Worm (Caenorhabditis elegans) whole organism, L3 larva: Measurements from ENCODE around the gene nas-28.

Experiments used
- R02D3.7 ChIP-seq: fragments of 150-350 bp; optimal IDR thresholded peaks from 2 replicates; lab custom pipeline; 2014; ENCODE audit warnings: missing biosample characterization, missing genetic modification characterization
- ZK546.5 ChIP-seq: sonication (generic microtip); optimal IDR thresholded peaks from 2 replicates; lab custom pipeline; 2017; ENCODE audit warnings: missing biosample characterization, missing genetic modification characterization
- aly-2 ChIP-seq: fragments of 150-350 bp; optimal IDR thresholded peaks from 2 replicates; lab custom pipeline; 2014; ENCODE audit warnings: missing biosample characterization, missing genetic modification characterization
- ama-1 ChIP-seq: fragments of 150-350 bp; optimal IDR thresholded peaks from 2 replicates; lab custom pipeline; 2018
- ceh-16 ChIP-seq: sonication (generic microtip); optimal IDR thresholded peaks from 2 replicates; lab custom pipeline; 2017; ENCODE audit warnings: missing biosample characterization, missing genetic modification characterization
- ceh-28 ChIP-seq: fragments of 150-350 bp; optimal IDR thresholded peaks from 2 replicates; lab custom pipeline; 2014; ENCODE audit warnings: missing biosample characterization, missing genetic modification reagents, missing genetic modification characterization
- ceh-82 ChIP-seq: fragments of 150-350 bp; optimal IDR thresholded peaks from 2 replicates; lab custom pipeline; 2014; ENCODE audit warnings: missing biosample characterization, missing genetic modification characterization
- ceh-9 ChIP-seq: sonication (generic microtip); optimal IDR thresholded peaks from 2 replicates; lab custom pipeline; 2018; ENCODE audit warnings: missing biosample characterization, missing genetic modification characterization
- daf-12 ChIP-seq: fragments of 150-350 bp; optimal IDR thresholded peaks from 2 replicates; lab custom pipeline; 2014; ENCODE audit warnings: missing biosample characterization, missing genetic modification reagents, missing genetic modification characterization
- egl-27 ChIP-seq: sonication (generic microtip); optimal IDR thresholded peaks from 4 replicates; lab custom pipeline; 2017; ENCODE audit warnings: missing biosample characterization, missing genetic modification reagents, missing genetic modification characterization
- egl-5 ChIP-seq: fragments of 150-350 bp; optimal IDR thresholded peaks from 2 replicates; lab custom pipeline; 2017; ENCODE audit warnings: missing biosample characterization, missing genetic modification reagents, missing genetic modification characterization, inconsistent platforms
- elt-1 ChIP-seq: fragments of 150-350 bp; optimal IDR thresholded peaks from 2 replicates; lab custom pipeline; 2014; ENCODE audit warnings: missing biosample characterization, missing genetic modification characterization
- elt-2 ChIP-seq: sonication (generic microtip); optimal IDR thresholded peaks from 2 replicates; lab custom pipeline; 2016; ENCODE audit warnings: missing genetic modification reagents, mild to moderate bottlenecking, missing genetic modification characterization, missing compliant biosample characterization
- elt-3 ChIP-seq, 3 experiments: fragments of 150-350 bp in 1 of 3; sonication (generic microtip) in 2 of 3; optimal IDR thresholded peaks; 2 replicates in 2 of 3; 4 replicates in 1 of 3; lab custom pipeline; 2014 to 2017; ENCODE audit warnings: missing biosample characterization in 3 of 3, missing genetic modification characterization in 3 of 3
- eor-1 ChIP-seq, 2 experiments: fragments of 150-350 bp; optimal IDR thresholded peaks; 2 replicates each; lab custom pipeline; 2014 to 2018; ENCODE audit warnings: missing biosample characterization in 2 of 2, missing genetic modification characterization in 2 of 2
- fkh-10 ChIP-seq: sonication (generic microtip); optimal IDR thresholded peaks from 2 replicates; lab custom pipeline; 2017; ENCODE audit warnings: missing biosample characterization, missing genetic modification reagents, missing genetic modification characterization
- fkh-2 ChIP-seq: fragments of 150-350 bp; optimal IDR thresholded peaks from 2 replicates; lab custom pipeline; 2014; ENCODE audit warnings: missing biosample characterization, missing genetic modification reagents, missing genetic modification characterization
- fos-1 ChIP-seq: fragments of 150-350 bp; optimal IDR thresholded peaks from 2 replicates; lab custom pipeline; 2014; ENCODE audit warnings: missing biosample characterization, missing genetic modification characterization
- hmg-11 ChIP-seq: sonication (generic microtip); optimal IDR thresholded peaks from 2 replicates; lab custom pipeline; 2016; ENCODE audit warnings: missing genetic modification characterization, missing compliant biosample characterization
- jun-1 ChIP-seq: fragments of 150-350 bp; optimal IDR thresholded peaks from 2 replicates; lab custom pipeline; 2014; ENCODE audit warnings: missing biosample characterization, missing genetic modification reagents, missing genetic modification characterization
- lin-15B ChIP-seq: fragments of 150-350 bp; optimal IDR thresholded peaks from 2 replicates; lab custom pipeline; 2014; ENCODE audit warnings: missing biosample characterization, missing genetic modification characterization
- lin-39 ChIP-seq: fragments of 150-350 bp; optimal IDR thresholded peaks from 2 replicates; lab custom pipeline; 2018; ENCODE audit warnings: missing biosample characterization, missing genetic modification reagents, missing genetic modification characterization
- lsy-12 ChIP-seq: sonication (generic microtip); optimal IDR thresholded peaks from 2 replicates; lab custom pipeline; 2016; ENCODE audit warnings: mild to moderate bottlenecking, missing genetic modification characterization, missing compliant biosample characterization
- mdl-1 ChIP-seq: fragments of 150-350 bp; optimal IDR thresholded peaks from 2 replicates; lab custom pipeline; 2014; ENCODE audit warnings: missing biosample characterization, missing genetic modification characterization
- mml-1 ChIP-seq: fragments of 150-350 bp; sonication (generic microtip); optimal IDR thresholded peaks from 3 replicates; lab custom pipeline; 2014; ENCODE audit warnings: missing biosample characterization, missing genetic modification characterization
- nfya-1 ChIP-seq: sonication (generic microtip); optimal IDR thresholded peaks from 2 replicates; lab custom pipeline; 2017; ENCODE audit warnings: missing genetic modification characterization, mild to moderate bottlenecking, missing compliant biosample characterization, antibody characterized with exemption, moderate library complexity; ENCODE audit not compliant: insufficient read depth
- nhr-11 ChIP-seq: fragments of 150-350 bp; optimal IDR thresholded peaks from 2 replicates; lab custom pipeline; 2014; ENCODE audit warnings: missing biosample characterization, missing genetic modification characterization
- nhr-12 ChIP-seq: fragments of 150-350 bp; optimal IDR thresholded peaks from 2 replicates; lab custom pipeline; 2014; ENCODE audit warnings: missing biosample characterization, missing genetic modification characterization
- nhr-23 ChIP-seq: fragments of 150-350 bp; optimal IDR thresholded peaks from 2 replicates; lab custom pipeline; 2014; ENCODE audit warnings: missing biosample characterization, missing genetic modification reagents, missing genetic modification characterization
- nhr-237 ChIP-seq: fragments of 150-350 bp; optimal IDR thresholded peaks from 2 replicates; lab custom pipeline; 2014; ENCODE audit warnings: missing biosample characterization, missing genetic modification characterization
- nhr-25 ChIP-seq: sonication (generic microtip); optimal IDR thresholded peaks from 2 replicates; lab custom pipeline; 2017; ENCODE audit warnings: missing biosample characterization, missing genetic modification characterization
- nhr-28 ChIP-seq: fragments of 150-350 bp; optimal IDR thresholded peaks from 2 replicates; lab custom pipeline; 2014; ENCODE audit warnings: missing biosample characterization, missing genetic modification characterization
- nhr-43 ChIP-seq: sonication (generic microtip); optimal IDR thresholded peaks from 2 replicates; lab custom pipeline; 2016; ENCODE audit warnings: mild to moderate bottlenecking, missing genetic modification characterization, missing compliant biosample characterization; ENCODE audit not compliant: poor library complexity, severe bottlenecking
- nhr-67 ChIP-seq: fragments of 150-350 bp; optimal IDR thresholded peaks from 2 replicates; lab custom pipeline; 2014; ENCODE audit warnings: missing biosample characterization, missing genetic modification characterization
- nhr-76 ChIP-seq: fragments of 150-350 bp; sonication (generic microtip); optimal IDR thresholded peaks from 5 replicates; lab custom pipeline; 2014; ENCODE audit warnings: missing biosample characterization, missing genetic modification characterization
- nhr-77 ChIP-seq: fragments of 150-350 bp; optimal IDR thresholded peaks from 2 replicates; lab custom pipeline; 2014; ENCODE audit warnings: missing biosample characterization, missing genetic modification characterization
- pha-4 ChIP-seq: fragments of 150-350 bp; optimal IDR thresholded peaks from 2 replicates; lab custom pipeline; 2014; ENCODE audit warnings: missing biosample characterization, missing genetic modification reagents, missing genetic modification characterization
- pqm-1 ChIP-seq: fragments of 150-350 bp; optimal IDR thresholded peaks from 2 replicates; lab custom pipeline; 2017; ENCODE audit warnings: missing biosample characterization, missing genetic modification characterization, inconsistent platforms
- sea-2 ChIP-seq: fragments of 150-350 bp; sonication (generic microtip); optimal IDR thresholded peaks from 4 replicates; lab custom pipeline; 2014; ENCODE audit warnings: missing biosample characterization, missing genetic modification reagents, missing genetic modification characterization
- skn-1 ChIP-seq: fragments of 150-350 bp; optimal IDR thresholded peaks from 2 replicates; lab custom pipeline; 2014; ENCODE audit warnings: missing biosample characterization, missing genetic modification characterization
- snpc-4 ChIP-seq: fragments of 150-350 bp; optimal IDR thresholded peaks from 2 replicates; lab custom pipeline; 2014; ENCODE audit warnings: missing biosample characterization, missing genetic modification characterization
- tbx-2 ChIP-seq: sonication (generic microtip); optimal IDR thresholded peaks from 2 replicates; lab custom pipeline; 2016; ENCODE audit warnings: mild to moderate bottlenecking, missing genetic modification characterization, missing compliant biosample characterization
- unc-39 ChIP-seq: sonication (generic microtip); optimal IDR thresholded peaks from 4 replicates; lab custom pipeline; 2017; ENCODE audit warnings: missing biosample characterization, missing genetic modification characterization
- unc-62 ChIP-seq: fragments of 150-350 bp; sonication (generic microtip); optimal IDR thresholded peaks from 4 replicates; lab custom pipeline; 2014; ENCODE audit warnings: missing biosample characterization, missing genetic modification reagents, missing genetic modification characterization
- zag-1 ChIP-seq: fragments of 150-350 bp; optimal IDR thresholded peaks from 2 replicates; lab custom pipeline; 2014; ENCODE audit warnings: missing biosample characterization, missing genetic modification characterization
- ztf-11 ChIP-seq: fragments of 150-350 bp; optimal IDR thresholded peaks from 2 replicates; lab custom pipeline; 2014; ENCODE audit warnings: missing biosample characterization, missing genetic modification characterization
- ztf-4 ChIP-seq: fragments of 150-350 bp; optimal IDR thresholded peaks from 2 replicates; lab custom pipeline; 2014; ENCODE audit warnings: missing biosample characterization, missing genetic modification characterization

The nas-28 gene

DNA sequence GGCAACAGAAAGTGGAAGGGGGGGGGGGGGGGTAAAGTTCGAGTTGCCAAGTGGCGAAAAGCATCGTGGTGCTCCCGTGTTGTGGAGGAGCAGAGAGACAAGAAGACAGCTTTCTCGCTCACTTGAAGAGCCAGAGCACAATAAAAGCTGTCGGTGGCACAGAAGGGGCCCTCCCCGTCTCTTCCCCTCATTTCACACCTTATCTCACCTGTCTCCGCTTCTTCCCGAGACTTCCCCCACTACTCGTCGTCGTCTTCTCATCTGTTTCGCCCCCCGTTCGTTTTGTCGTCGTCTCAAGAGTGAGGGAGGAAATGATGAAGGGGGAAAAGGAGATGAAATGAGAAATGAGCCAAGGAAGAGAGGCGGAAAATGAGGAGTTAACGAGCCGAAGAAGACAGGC, 44.6 kb downstream of the nas-28 start:
- TF ChIP-seq nhr-76 (tag; lab: Kevin White, UChicago) (no peak), elt-1 (tag; lab: Kevin White, UChicago) (no peak), egl-27 (tag; lab: Kevin White, UChicago) (no peak), sea-2 (GFP tag; lab: Kevin White, UChicago) (no peak), lin-39 (tag; lab: Kevin White, UChicago) (peak; percentile 48), nhr-237 (tag; lab: Kevin White, UChicago) (no peak), lsy-12 (tag; lab: Kevin White, UChicago) (no peak), ZK546.5 (tag; lab: Kevin White, UChicago) (no peak), nhr-28 (tag; lab: Kevin White, UChicago) (no peak), mdl-1 (tag; lab: Kevin White, UChicago) (peak; percentile 29), nhr-11 (tag; lab: Kevin White, UChicago) (no peak), ceh-28 (tag; lab: Kevin White, UChicago) (no peak), unc-39 (tag; lab: Kevin White, UChicago) (no peak), egl-5 (tag; lab: Kevin White, UChicago) (peak; percentile 36), fos-1 (tag; lab: Kevin White, UChicago) (no peak), mml-1 (tag; lab: Kevin White, UChicago) (no peak), ama-1 (lab: Kevin White, UChicago) (no peak), daf-12 (tag; lab: Kevin White, UChicago) (no peak), snpc-4 (tag; lab: Kevin White, UChicago) (no peak), jun-1 (no peak), fkh-10 (GFP tag; lab: Kevin White, UChicago) (no peak), nhr-43 (tag; lab: Kevin White, UChicago) (no peak), skn-1 (tag; lab: Kevin White, UChicago) (no peak), ztf-4 (tag; lab: Kevin White, UChicago) (no peak), elt-2 (tag; lab: Kevin White, UChicago) (no peak), nfya-1 (tag; lab: Kevin White, UChicago) (peak; percentile 26)

DNA sequence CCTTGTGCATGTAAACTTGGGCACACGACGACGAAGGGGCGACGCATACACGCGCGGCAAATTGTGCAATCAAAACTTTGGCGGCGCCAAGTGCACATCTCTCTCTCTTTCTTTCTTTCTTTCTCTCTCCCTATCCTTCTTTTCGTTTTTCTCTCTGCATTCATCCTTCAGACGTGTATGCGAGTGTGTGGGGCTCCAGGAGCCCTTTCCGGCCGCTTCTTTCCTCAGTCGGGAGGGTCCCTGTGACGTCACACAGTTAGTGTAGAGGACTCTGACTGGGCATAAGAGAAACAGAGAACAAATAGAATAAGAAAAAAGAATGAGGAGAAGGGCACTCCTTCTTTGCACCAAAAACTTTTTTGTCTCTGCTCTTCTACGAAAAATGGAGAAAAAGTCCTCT, 45.6 kb downstream of the nas-28 start:
- TF ChIP-seq nhr-237 (tag; lab: Kevin White, UChicago) = no peak
- TF ChIP-seq R02D3.7 = peak; percentile 28
- TF ChIP-seq nhr-12 (tag; lab: Kevin White, UChicago) = no peak
- TF ChIP-seq nhr-43 (tag; lab: Kevin White, UChicago) = no peak
- TF ChIP-seq mml-1 (tag; lab: Kevin White, UChicago) = no peak
- peak; percentile 12 for TF ChIP-seq snpc-4 (tag; lab: Kevin White, UChicago)
- no peak for TF ChIP-seq aly-2 (tag; lab: Kevin White, UChicago)
- TF ChIP-seq ceh-9 (tag; lab: Kevin White, UChicago) = no peak
- TF ChIP-seq ceh-16 = no peak
- no peak for TF ChIP-seq jun-1
- peak; percentile 10 for TF ChIP-seq ama-1 (lab: Kevin White, UChicago)
- TF ChIP-seq elt-3 (tag; optimal IDR thresholded peaks at IDR 0.05; lab: Kevin White, UChicago) = no peak
- TF ChIP-seq egl-5 (tag; lab: Kevin White, UChicago) = peak; percentile 49
- peak; percentile 47 for TF ChIP-seq hmg-11 (tag; lab: Kevin White, UChicago)
- TF ChIP-seq nhr-77 (tag; lab: Kevin White, UChicago) = no peak
- TF ChIP-seq zag-1 (tag; lab: Kevin White, UChicago) = no peak
- no peak for TF ChIP-seq nhr-67 (tag; lab: Kevin White, UChicago)
- peak; percentile 47 for TF ChIP-seq mdl-1 (tag; lab: Kevin White, UChicago)
- TF ChIP-seq elt-1 (tag; lab: Kevin White, UChicago) = no peak
- no peak for TF ChIP-seq sea-2 (GFP tag; lab: Kevin White, UChicago)
- TF ChIP-seq egl-27 (tag; lab: Kevin White, UChicago) = no peak
- no peak for TF ChIP-seq nhr-25
- TF ChIP-seq ceh-82 (tag; lab: Kevin White, UChicago) = peak; percentile 58
- peak; percentile 14 for TF ChIP-seq ceh-28 (tag; lab: Kevin White, UChicago)
- no peak for TF ChIP-seq daf-12 (tag; lab: Kevin White, UChicago)
- TF ChIP-seq pqm-1 = no peak
- TF ChIP-seq lsy-12 (tag; lab: Kevin White, UChicago) = peak; percentile 23
- TF ChIP-seq skn-1 (tag; lab: Kevin White, UChicago) = no peak
- peak; percentile 92 for TF ChIP-seq fkh-10 (GFP tag; lab: Kevin White, UChicago)
- no peak for TF ChIP-seq nhr-76 (tag; lab: Kevin White, UChicago)
- TF ChIP-seq lin-15B = peak; percentile 36
- TF ChIP-seq lin-39 (tag; lab: Kevin White, UChicago) = peak; percentile 93
- TF ChIP-seq eor-1 (tag; optimal IDR thresholded peaks at IDR 0.05; lab: Kevin White, UChicago) = no peak
- TF ChIP-seq elt-2 (tag; lab: Kevin White, UChicago) = no peak
- no peak for TF ChIP-seq fkh-2 (tag; lab: Kevin White, UChicago)
- TF ChIP-seq unc-39 (tag; lab: Kevin White, UChicago) = no peak
- TF ChIP-seq ztf-11 (tag; lab: Kevin White, UChicago) = no peak
- no peak for TF ChIP-seq fos-1 (tag; lab: Kevin White, UChicago)
- no peak for TF ChIP-seq nhr-28 (tag; lab: Kevin White, UChicago)
- TF ChIP-seq ZK546.5 (tag; lab: Kevin White, UChicago) = no peak
- TF ChIP-seq nfya-1 (tag; lab: Kevin White, UChicago) = peak; percentile 89
- peak; percentile 50 for TF ChIP-seq tbx-2 (tag; lab: Kevin White, UChicago)
- TF ChIP-seq nhr-23 (tag; lab: Kevin White, UChicago) = no peak
- no peak for TF ChIP-seq pha-4 (tag; lab: Kevin White, UChicago)
- TF ChIP-seq nhr-11 (tag; lab: Kevin White, UChicago) = no peak
- TF ChIP-seq unc-62 (GFP tag; lab: Kevin White, UChicago) = peak; percentile 26
- no peak for TF ChIP-seq ztf-4 (tag; lab: Kevin White, UChicago)
